Worm (Caenorhabditis elegans): ENCODE data around the gene ins-13.

DNA sequence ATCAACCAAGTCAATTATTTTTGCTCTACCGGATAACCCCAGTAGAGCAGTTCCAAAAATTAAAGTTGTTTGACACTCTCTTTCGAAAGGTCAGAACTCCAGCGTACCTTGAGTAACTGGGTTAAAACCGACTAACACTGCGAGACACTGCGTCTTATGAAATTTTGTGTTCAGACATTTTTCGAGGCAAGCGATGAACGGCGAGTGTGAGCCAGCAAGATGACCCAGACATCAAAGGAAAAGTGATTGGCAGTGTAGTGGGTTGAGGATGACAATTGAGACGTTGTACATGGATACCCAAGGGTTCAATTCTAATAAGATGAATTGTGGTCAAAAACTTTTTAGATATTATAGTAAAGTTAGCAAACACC, 534 bp downstream of the ins-13 start:
- TF ChIP-seq lin-15B (tag; optimal IDR thresholded peaks at IDR 0.05): no peak
- TF ChIP-seq nhr-90 (tag; optimal IDR thresholded peaks at IDR 0.05; ENCODE audit: poor library complexity): peak; percentile 69
- no peak for TF ChIP-seq fos-1 (tag; optimal IDR thresholded peaks at IDR 0.05)
- TF ChIP-seq skn-1 (tag; optimal IDR thresholded peaks at IDR 0.05): peak; percentile 26
